Worm (Caenorhabditis elegans) whole organism, L2 larva: Measurements from ENCODE around the gene M117.4.
A peak's percentile ranks its signal among the peaks of the same experiment; 100 is the strongest.
"Not testable (repeated sequence)": the region's sequence is repeated elsewhere in the genome, so short reads cannot be mapped to it uniquely, and the experiment has no call there.

Experiments used
- F13H6.1 ChIP-seq: sonication (generic microtip); optimal IDR thresholded peaks from 2 replicates; lab custom pipeline; 2016; ENCODE audit warnings: missing genetic modification characterization, missing compliant biosample characterization
- Y55F3AM.14 ChIP-seq: fragments of 200-800 bp; sonication (Bioruptor generic); optimal IDR thresholded peaks from 2 replicates; lab custom pipeline; 2018; ENCODE audit warnings: mild to moderate bottlenecking, missing genetic modification characterization, missing compliant biosample characterization
- ZK546.5 ChIP-seq: sonication (generic microtip); optimal IDR thresholded peaks from 2 replicates; lab custom pipeline; 2017; ENCODE audit warnings: missing biosample characterization, missing genetic modification characterization
- aly-2 ChIP-seq: fragments of 150-350 bp; optimal IDR thresholded peaks from 2 replicates; lab custom pipeline; 2014; ENCODE audit warnings: missing biosample characterization, missing genetic modification characterization
- blmp-1 ChIP-seq: sonication (generic microtip); optimal IDR thresholded peaks from 2 replicates; lab custom pipeline; 2017; ENCODE audit warnings: missing genetic modification characterization, mild to moderate bottlenecking, missing compliant biosample characterization, antibody characterized with exemption, moderate library complexity; ENCODE audit not compliant: insufficient read depth
- ceh-16 ChIP-seq: fragments of 150-350 bp; optimal IDR thresholded peaks from 2 replicates; lab custom pipeline; 2014; ENCODE audit warnings: missing biosample characterization, missing genetic modification characterization
- ceh-82 ChIP-seq: fragments of 150-350 bp; optimal IDR thresholded peaks from 2 replicates; lab custom pipeline; 2014; ENCODE audit warnings: missing biosample characterization, missing genetic modification characterization
- crh-2 ChIP-seq: sonication (generic microtip); optimal IDR thresholded peaks from 2 replicates; lab custom pipeline; 2017; ENCODE audit warnings: missing biosample characterization, missing genetic modification characterization
- dmd-4 ChIP-seq: sonication (generic microtip); optimal IDR thresholded peaks from 2 replicates; lab custom pipeline; 2017; ENCODE audit warnings: missing biosample characterization, missing genetic modification characterization
- egl-27 ChIP-seq: sonication (generic microtip); optimal IDR thresholded peaks from 3 replicates; lab custom pipeline; 2017; ENCODE audit warnings: missing biosample characterization, missing genetic modification reagents, missing genetic modification characterization
- elt-1 ChIP-seq: fragments of 150-350 bp; optimal IDR thresholded peaks from 2 replicates; lab custom pipeline; 2014; ENCODE audit warnings: missing biosample characterization, missing genetic modification characterization
- elt-3 ChIP-seq: sonication (generic microtip); optimal IDR thresholded peaks from 2 replicates; lab custom pipeline; 2017; ENCODE audit warnings: missing biosample characterization, missing genetic modification characterization
- fos-1 ChIP-seq: fragments of 150-350 bp; optimal IDR thresholded peaks from 2 replicates; lab custom pipeline; 2014; ENCODE audit warnings: missing biosample characterization, missing genetic modification characterization
- gmeb-1 ChIP-seq: fragments of 150-350 bp; optimal IDR thresholded peaks from 2 replicates; lab custom pipeline; 2014; ENCODE audit warnings: missing biosample characterization, missing genetic modification characterization
- lin-11 ChIP-seq: fragments of 150-350 bp; sonication (generic microtip); optimal IDR thresholded peaks from 2 replicates; lab custom pipeline; 2014; ENCODE audit warnings: missing biosample characterization, missing genetic modification characterization, inconsistent platforms, mixed read lengths
- lin-13 ChIP-seq: fragments of 150-350 bp; optimal IDR thresholded peaks from 2 replicates; lab custom pipeline; 2014; ENCODE audit warnings: missing biosample characterization, missing genetic modification reagents, missing genetic modification characterization
- lin-39 ChIP-seq: fragments of 150-350 bp; optimal IDR thresholded peaks from 2 replicates; lab custom pipeline; 2014; ENCODE audit warnings: missing biosample characterization, missing genetic modification reagents, missing genetic modification characterization
- lsy-2 ChIP-seq, 2 experiments: fragments of 150-350 bp in 1 of 2; sonication (generic microtip) in 1 of 2; optimal IDR thresholded peaks; 2 replicates each; lab custom pipeline; 2014 to 2017; ENCODE audit warnings: missing biosample characterization in 2 of 2, missing genetic modification characterization in 2 of 2
- mab-5 ChIP-seq: fragments of 150-350 bp; optimal IDR thresholded peaks from 2 replicates; lab custom pipeline; 2014; ENCODE audit warnings: missing biosample characterization, missing genetic modification characterization
- mbf-1 ChIP-seq: sonication (generic microtip); optimal IDR thresholded peaks from 2 replicates; lab custom pipeline; 2017; ENCODE audit warnings: missing biosample characterization, missing genetic modification characterization
- mdl-1 ChIP-seq, 2 experiments: fragments of 150-350 bp in 1 of 2; sonication (generic microtip) in 1 of 2; optimal IDR thresholded peaks; 2 replicates each; lab custom pipeline; 2017; ENCODE audit warnings: missing biosample characterization in 2 of 2, missing genetic modification characterization in 2 of 2
- nhr-12 ChIP-seq: fragments of 150-350 bp; optimal IDR thresholded peaks from 2 replicates; lab custom pipeline; 2014; ENCODE audit warnings: missing biosample characterization, missing genetic modification characterization
- nhr-129 ChIP-seq: fragments of 150-350 bp; optimal IDR thresholded peaks from 2 replicates; lab custom pipeline; 2014; ENCODE audit warnings: missing biosample characterization, missing genetic modification characterization
- nhr-21 ChIP-seq: fragments of 150-350 bp; optimal IDR thresholded peaks from 2 replicates; lab custom pipeline; 2014; ENCODE audit warnings: missing biosample characterization, missing genetic modification characterization
- nhr-237 ChIP-seq: fragments of 150-350 bp; optimal IDR thresholded peaks from 2 replicates; lab custom pipeline; 2014; ENCODE audit warnings: missing biosample characterization, missing genetic modification characterization
- nhr-25 ChIP-seq: fragments of 150-350 bp; sonication (generic microtip); optimal IDR thresholded peaks from 3 replicates; lab custom pipeline; 2014; ENCODE audit warnings: missing biosample characterization, missing genetic modification characterization
- nhr-77 ChIP-seq: fragments of 150-350 bp; optimal IDR thresholded peaks from 2 replicates; lab custom pipeline; 2014; ENCODE audit warnings: missing biosample characterization, missing genetic modification characterization
- peb-1 ChIP-seq: fragments of 150-350 bp; optimal IDR thresholded peaks from 2 replicates; lab custom pipeline; 2014; ENCODE audit warnings: missing biosample characterization, missing genetic modification characterization
- sem-4 ChIP-seq: fragments of 150-350 bp; optimal IDR thresholded peaks from 2 replicates; lab custom pipeline; 2014; ENCODE audit warnings: missing biosample characterization, missing genetic modification reagents, missing genetic modification characterization
- skn-1 ChIP-seq: sonication (generic microtip); optimal IDR thresholded peaks from 2 replicates; lab custom pipeline; 2017; ENCODE audit warnings: missing biosample characterization, missing genetic modification characterization
- sma-3 ChIP-seq: sonication (generic microtip); optimal IDR thresholded peaks from 2 replicates; lab custom pipeline; 2016; ENCODE audit warnings: missing genetic modification reagents, missing genetic modification characterization, missing compliant biosample characterization
- sma-9 ChIP-seq, 2 experiments: fragments of 150-350 bp in 1 of 2; sonication (generic microtip) in 1 of 2; optimal IDR thresholded peaks; 2 replicates each; lab custom pipeline; 2014 to 2016; ENCODE audit warnings: missing genetic modification characterization in 2 of 2, mild to moderate bottlenecking in 1 of 2, missing biosample characterization in 1 of 2, missing compliant biosample characterization in 1 of 2, missing genetic modification reagents in 1 of 2, moderate library complexity in 1 of 2
- snpc-4 ChIP-seq: fragments of 150-350 bp; optimal IDR thresholded peaks from 2 replicates; lab custom pipeline; 2014; ENCODE audit warnings: missing biosample characterization, missing genetic modification characterization
- unc-39 ChIP-seq: fragments of 150-350 bp; optimal IDR thresholded peaks from 2 replicates; lab custom pipeline; 2014; ENCODE audit warnings: missing biosample characterization, missing genetic modification characterization
- unc-55 ChIP-seq: fragments of 150-350 bp; sonication (generic microtip); optimal IDR thresholded peaks from 3 replicates; lab custom pipeline; 2014; ENCODE audit warnings: missing biosample characterization, missing genetic modification reagents, missing genetic modification characterization
- unc-62 ChIP-seq: fragments of 150-350 bp; optimal IDR thresholded peaks from 2 replicates; lab custom pipeline; 2014; ENCODE audit warnings: missing biosample characterization, missing genetic modification reagents, missing genetic modification characterization
- ztf-11 ChIP-seq: sonication (generic microtip); optimal IDR thresholded peaks from 2 replicates; lab custom pipeline; 2017; ENCODE audit warnings: missing biosample characterization, missing genetic modification characterization
- ztf-4 ChIP-seq: fragments of 150-350 bp; optimal IDR thresholded peaks from 2 replicates; lab custom pipeline; 2014; ENCODE audit warnings: missing biosample characterization, missing genetic modification characterization

The M117.4 gene

ce11 chrIV:11851882-11852281 lies 18.5 kb upstream of the M117.4 start, which contains the start of gene F38H4.5:
Gene F38H4.5, plus strand, starts transcription at chrIV:11852182.
- no peak for TF ChIP-seq crh-2
- TF ChIP-seq unc-62, result no peak
- no peak for TF ChIP-seq nhr-21 (tag; lab: Kevin White, UChicago)
- TF ChIP-seq ceh-16 (tag; lab: Kevin White, UChicago), result no peak
- TF ChIP-seq Y55F3AM.14 (GFP tag; lab: Kevin White, UChicago), result no peak
- no peak for TF ChIP-seq nhr-237 (tag; lab: Kevin White, UChicago)
- TF ChIP-seq mab-5 (tag; lab: Kevin White, UChicago), result no peak
- no peak for TF ChIP-seq ztf-4 (tag; lab: Kevin White, UChicago)
- no peak for TF ChIP-seq elt-3 (tag; lab: Kevin White, UChicago)
- TF ChIP-seq peb-1 (tag; lab: Kevin White, UChicago), result no peak
- no peak for TF ChIP-seq nhr-12 (tag; lab: Kevin White, UChicago)
- TF ChIP-seq fos-1 (tag; lab: Kevin White, UChicago), result no peak
- no peak for TF ChIP-seq ZK546.5
- TF ChIP-seq nhr-25, result no peak

DNA sequence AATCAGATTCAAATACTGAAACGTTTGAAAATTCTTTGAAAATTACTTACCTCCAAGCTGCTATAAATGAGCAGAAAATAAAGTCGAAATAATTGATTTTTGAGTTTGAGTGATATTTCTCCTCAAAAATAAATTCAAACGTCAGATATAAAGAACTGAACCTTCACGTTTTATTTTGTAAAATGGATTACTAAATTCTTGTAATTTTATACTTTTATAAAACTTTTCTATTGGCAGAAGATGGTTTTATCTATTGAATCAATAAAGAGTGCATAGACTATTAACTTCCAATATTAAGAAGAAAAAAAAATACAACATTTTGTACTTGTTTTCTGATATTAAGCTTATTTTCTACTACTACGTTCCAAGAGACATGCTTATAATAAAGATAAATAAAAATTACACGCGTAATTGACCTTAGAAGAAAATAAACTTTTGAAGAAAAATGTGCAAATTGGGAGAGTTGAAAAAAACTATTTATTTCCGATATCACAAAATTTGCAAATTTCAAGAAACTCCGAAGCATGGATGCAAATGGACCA lies 14.5 kb upstream of the M117.4 start, which contains the start of the genes F38H4.6 and F38H4.4:
TSS of gene F38H4.6 (minus strand) at position 101 of the 542 bp plus-strand sequence.
TSS of gene F38H4.4 (plus strand) at position 492 of the 542 bp plus-strand sequence.
- TF ChIP-seq nhr-77 (tag; lab: Kevin White, UChicago), result no peak
- TF ChIP-seq nhr-237 (tag; lab: Kevin White, UChicago), result no peak
- TF ChIP-seq nhr-25, result no peak
- TF ChIP-seq, all 48 proteins: peak for 0

DNA sequence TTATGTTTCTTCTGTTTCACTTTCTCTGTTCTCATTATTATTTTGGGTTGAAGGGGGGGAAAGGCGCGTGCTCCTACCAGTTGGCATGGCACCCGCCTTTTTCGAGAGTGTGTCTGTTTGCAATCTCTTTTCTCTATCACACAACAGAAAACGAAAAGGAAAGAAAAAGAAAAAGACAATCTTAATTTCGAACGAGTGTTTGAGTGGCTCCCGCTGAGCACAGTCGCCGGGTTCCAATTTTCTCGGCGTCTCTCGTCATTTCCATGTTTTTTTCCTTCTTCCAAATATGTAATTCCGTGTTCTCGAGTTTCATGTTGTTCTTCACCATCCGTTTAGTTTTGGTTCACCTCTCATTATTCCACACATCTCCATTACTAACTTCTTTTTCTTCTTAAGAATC lies 8.8 kb upstream of the M117.4 start, which contains the start of gene F38H4.3:
TSS of gene F38H4.3 (plus strand) at position 301 of the 400 bp plus-strand sequence.
- TF ChIP-seq peb-1 (tag; lab: Kevin White, UChicago) (no peak), unc-39 (tag; lab: Kevin White, UChicago) (no peak), ztf-4 (tag; lab: Kevin White, UChicago) (no peak), Y55F3AM.14 (GFP tag; lab: Kevin White, UChicago) (no peak), gmeb-1 (tag; lab: Kevin White, UChicago) (no peak), sma-9 (GFP tag; optimal IDR thresholded peaks at IDR 0.05; lab: Kevin White, UChicago) (no peak), sma-9 (tag; optimal IDR thresholded peaks at IDR 0.05; lab: Kevin White, UChicago) (no peak), ceh-16 (tag; lab: Kevin White, UChicago) (no peak), mdl-1 (tag; optimal IDR thresholded peaks at IDR 0.05; lab: Kevin White, UChicago) (no peak), fos-1 (tag; lab: Kevin White, UChicago) (no peak), ZK546.5 (no peak), elt-1 (no peak), lin-13 (GFP tag; lab: Kevin White, UChicago) (no peak), lin-11 (no peak)

- no peak for TF ChIP-seq skn-1 (tag; lab: Kevin White, UChicago)
Observed at ce11 chrIV:11838657-11839056, 5.3 kb upstream of the M117.4 start, which contains the start of gene fbxb-3. Gene fbxb-3, plus strand, starts transcription at chrIV:11838957.

DNA sequence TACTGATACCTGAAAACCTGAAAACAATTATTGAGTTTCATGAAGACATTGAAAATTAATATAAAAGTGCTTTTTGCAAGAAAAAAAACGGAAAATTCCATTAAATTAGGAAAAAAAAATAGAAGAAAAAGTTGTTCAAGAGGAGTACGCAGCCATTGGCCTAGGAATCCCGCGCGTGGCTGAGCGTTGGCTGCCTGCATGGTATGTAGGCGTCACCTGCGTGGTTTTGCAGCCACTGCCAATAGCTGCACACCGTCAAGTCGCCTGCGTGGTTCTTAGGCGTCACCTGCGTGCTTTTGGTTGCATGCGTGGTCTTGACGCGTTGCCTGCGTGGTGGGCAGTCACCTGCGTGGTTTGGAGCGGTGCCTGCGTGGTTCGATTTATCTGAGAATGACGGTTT lies 5.3 kb downstream of the M117.4 start, which contains the start of gene M117.6:
TSS of gene M117.6 (minus strand) at position 101 of the 400 bp plus-strand sequence.
- not testable (repeated sequence) for TF ChIP-seq blmp-1, ceh-82, elt-3 (tag; lab: Kevin White, UChicago)

ce11 chrIV:11822454-11822853 lies 10.9 kb downstream of the M117.4 start:
- no peak for TF ChIP-seq blmp-1 (tag; lab: Kevin White, UChicago)
- TF ChIP-seq sem-4, result no peak
- TF ChIP-seq fos-1 (tag; lab: Kevin White, UChicago), result peak; percentile 19
- no peak for TF ChIP-seq dmd-4 (tag; lab: Kevin White, UChicago)
- TF ChIP-seq unc-39 (tag; lab: Kevin White, UChicago), result no peak
- no peak for TF ChIP-seq lin-11
- no peak for TF ChIP-seq F13H6.1 (tag; lab: Kevin White, UChicago)
- TF ChIP-seq lin-39 (tag; lab: Kevin White, UChicago), result no peak
- no peak for TF ChIP-seq egl-27 (tag; lab: Kevin White, UChicago)
- no peak for TF ChIP-seq unc-62
- TF ChIP-seq ZK546.5, result peak; percentile 14
- no peak for TF ChIP-seq mbf-1 (tag; lab: Kevin White, UChicago)
- TF ChIP-seq sma-9 (GFP tag; optimal IDR thresholded peaks at IDR 0.05; lab: Kevin White, UChicago), result peak; percentile 6
- TF ChIP-seq sma-9 (tag; optimal IDR thresholded peaks at IDR 0.05; lab: Kevin White, UChicago), result no peak
- TF ChIP-seq crh-2, result peak; percentile 47
- TF ChIP-seq nhr-25, result no peak
- no peak for TF ChIP-seq ztf-11
- peak; percentile 80 for TF ChIP-seq unc-55 (GFP tag; lab: Kevin White, UChicago)
- TF ChIP-seq nhr-129 (tag; lab: Kevin White, UChicago), result peak; percentile 56
- no peak for TF ChIP-seq nhr-77 (tag; lab: Kevin White, UChicago)
- TF ChIP-seq Y55F3AM.14 (GFP tag; lab: Kevin White, UChicago), result no peak
- peak; percentile 54 for TF ChIP-seq lin-13 (GFP tag; lab: Kevin White, UChicago)
- TF ChIP-seq aly-2 (tag; lab: Kevin White, UChicago), result no peak
- no peak for TF ChIP-seq snpc-4 (tag; lab: Kevin White, UChicago)
- TF ChIP-seq gmeb-1 (tag; lab: Kevin White, UChicago), result peak; percentile 76
- no peak for TF ChIP-seq sma-3 (GFP tag; lab: Kevin White, UChicago)
- peak; percentile 16 to 70 for TF ChIP-seq lsy-2 (tag; optimal IDR thresholded peaks at IDR 0.05; lab: Kevin White, UChicago)
- no peak for TF ChIP-seq nhr-12 (tag; lab: Kevin White, UChicago)
- TF ChIP-seq ceh-16 (tag; lab: Kevin White, UChicago), result no peak
